Fruit fly (Drosophila melanogaster) S2 (cell line): ENCODE results near the gene CG12035.

Experiments
- CG8478 ChIP-seq: fragments of >200 bp; optimal IDR thresholded peaks from 2 replicates; lab custom pipeline; 2018
- CTCF ChIP-seq, 2 experiments: fragments of >200 bp; optimal IDR thresholded peaks; 2 replicates each; lab custom pipeline; 2018

DNA sequence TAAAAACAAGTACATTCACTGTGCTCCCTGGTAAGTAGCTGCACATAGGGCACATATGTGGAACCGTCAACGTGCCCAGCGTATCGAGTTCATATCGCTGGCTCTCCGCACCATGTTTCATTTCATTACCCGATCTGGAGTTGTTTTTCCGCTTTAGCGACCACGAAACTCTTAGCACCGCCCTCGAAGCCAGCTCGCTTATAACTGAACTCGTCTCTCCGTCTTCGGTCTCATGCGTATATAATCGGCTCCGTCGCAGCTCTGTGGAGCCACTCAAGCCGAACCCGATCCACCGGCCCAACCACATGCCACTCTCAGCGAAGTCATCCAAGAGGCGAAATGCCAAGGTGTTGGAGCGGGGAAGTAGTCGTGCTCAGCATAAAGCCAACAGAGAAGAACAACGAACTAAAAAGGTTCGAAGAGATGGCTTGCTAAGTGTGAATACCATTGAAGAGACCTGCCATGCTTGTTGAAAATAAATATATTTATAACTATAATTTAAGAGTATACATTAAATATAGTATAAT lies 31.3 kb downstream of the CG12035 start, which contains the start of gene Cht2:
- TF ChIP-seq CTCF (optimal IDR thresholded peaks at IDR 0.05; lab: Kevin White, UChicago) (no peak), CG8478 (lab: Kevin White, UChicago) (no peak)
